Worm (Caenorhabditis elegans) whole organism, L4 larva: ENCODE data around the gene srx-92.

Experiments used
- egl-27 ChIP-seq: sonication (generic microtip); optimal IDR thresholded peaks from 3 replicates; lab custom pipeline; 2017; ENCODE audit warnings: missing biosample characterization, missing genetic modification reagents, missing genetic modification characterization
- lsy-2 ChIP-seq, 2 experiments: fragments of 150-350 bp in 1 of 2; sonication (generic microtip) in 1 of 2; optimal IDR thresholded peaks; 2 replicates each; lab custom pipeline; 2014 to 2017; ENCODE audit warnings: missing biosample characterization in 2 of 2, missing genetic modification characterization in 2 of 2
- mxl-3 ChIP-seq: fragments of 200-800 bp; sonication (Bioruptor generic); optimal IDR thresholded peaks from 2 replicates; lab custom pipeline; 2018; ENCODE audit warnings: mild to moderate bottlenecking, missing genetic modification characterization, missing compliant biosample characterization
- spr-3 ChIP-seq: fragments of 200-800 bp; sonication (Bioruptor generic); optimal IDR thresholded peaks from 2 replicates; lab custom pipeline; 2018; ENCODE audit warnings: mild to moderate bottlenecking, missing genetic modification characterization, missing compliant biosample characterization

ce11 chrV:7298463-7298862, 26.7 kb downstream of the srx-92 start, which contains the start of gene F07G11.3:
- TF ChIP-seq spr-3 (GFP tag; lab: Kevin White, UChicago) (no peak), mxl-3 (GFP tag; lab: Kevin White, UChicago) (no peak), lsy-2 (tag; optimal IDR thresholded peaks at IDR 0.05; lab: Kevin White, UChicago) (no peak), egl-27 (tag; lab: Kevin White, UChicago) (no peak)
